Fruit fly (Drosophila melanogaster) whole organism, embryonic: ENCODE data around the gene mAChR-C.

ENCODE experiments used
- Antp ChIP-seq: fragments of 200-800 bp; sonication (Bioruptor generic); optimal IDR thresholded peaks from 3 replicates; lab custom pipeline; 2016; ENCODE audit warnings: missing biosample characterization, missing genetic modification characterization
- Atf3 ChIP-seq: fragments of 200-800 bp; sonication (Bioruptor generic); optimal IDR thresholded peaks from 3 replicates; lab custom pipeline; 2016; ENCODE audit warnings: missing biosample characterization, missing genetic modification characterization
- Bgb ChIP-seq: fragments of 200-800 bp; sonication (Bioruptor generic); IDR thresholded peaks from 2 replicates; pipeline ENCODE4 v1.3.6; 2022; ENCODE audit warnings: missing biosample characterization, missing genetic modification characterization; ENCODE audit not compliant: partially characterized antibody
- CG12104 ChIP-seq: fragments of 200-800 bp; sonication (Bioruptor generic); optimal IDR thresholded peaks from 3 replicates; lab custom pipeline; 2016; ENCODE audit warnings: missing biosample characterization, missing genetic modification characterization
- CG13287 ChIP-seq: fragments of 200-800 bp; sonication (Bioruptor generic); IDR thresholded peaks from 2 replicates; pipeline ENCODE4 v1.3.6; 2022; ENCODE audit warnings: missing biosample characterization, missing genetic modification characterization; ENCODE audit not compliant: partially characterized antibody
- CG13424 ChIP-seq: fragments of 200-800 bp; sonication (Bioruptor generic); optimal IDR thresholded peaks from 2 replicates; lab custom pipeline; 2019; ENCODE audit warnings: missing biosample characterization, mild to moderate bottlenecking, missing genetic modification characterization, moderate library complexity
- CG13624 ChIP-seq: fragments of 200-800 bp; sonication (Bioruptor generic); optimal IDR thresholded peaks from 2 replicates; lab custom pipeline; 2016; ENCODE audit warnings: missing biosample characterization, missing genetic modification characterization
- CG14710 ChIP-seq: fragments of 200-800 bp; sonication (Bioruptor generic); optimal IDR thresholded peaks from 3 replicates; lab custom pipeline; 2019; ENCODE audit warnings: missing biosample characterization, mild to moderate bottlenecking, missing genetic modification characterization, moderate library complexity
- CG15011 ChIP-seq: fragments of 200-800 bp; sonication (Bioruptor generic); optimal IDR thresholded peaks from 3 replicates; lab custom pipeline; 2018; ENCODE audit warnings: missing biosample characterization, mild to moderate bottlenecking, missing genetic modification characterization
- CG15269 ChIP-seq: fragments of 200-800 bp; sonication (Bioruptor generic); optimal IDR thresholded peaks from 2 replicates; lab custom pipeline; 2018; ENCODE audit warnings: missing biosample characterization, mild to moderate bottlenecking, missing genetic modification characterization, moderate library complexity
- CG15479 ChIP-seq: fragments of 200-800 bp; sonication (Bioruptor generic); optimal IDR thresholded peaks from 3 replicates; lab custom pipeline; 2019; ENCODE audit warnings: missing biosample characterization, mild to moderate bottlenecking, missing genetic modification characterization, moderate library complexity
- CG17186 ChIP-seq: fragments of 200-800 bp; sonication (Bioruptor generic); optimal IDR thresholded peaks from 3 replicates; lab custom pipeline; 2017; ENCODE audit warnings: missing biosample characterization, missing genetic modification reagents, missing genetic modification characterization
- CG17802 ChIP-seq: fragments of 200-800 bp; sonication (Bioruptor generic); optimal IDR thresholded peaks from 2 replicates; lab custom pipeline; 2018; ENCODE audit warnings: missing biosample characterization, mild to moderate bottlenecking, missing genetic modification characterization, moderate library complexity
- CG2116 ChIP-seq: fragments of 200-800 bp; sonication (Bioruptor generic); optimal IDR thresholded peaks from 3 replicates; lab custom pipeline; 2018; ENCODE audit warnings: missing biosample characterization, mild to moderate bottlenecking, missing genetic modification characterization
- CG34224 ChIP-seq: fragments of 200-800 bp; sonication (Bioruptor generic); IDR thresholded peaks from 3 replicates; pipeline ENCODE4 v1.3.6; 2022; ENCODE audit warnings: missing biosample characterization, missing genetic modification characterization; ENCODE audit not compliant: partially characterized antibody
- CG7963 ChIP-seq: fragments of 200-800 bp; sonication (Bioruptor generic); IDR thresholded peaks from 3 replicates; pipeline ENCODE4 v1.3.6; 2022; ENCODE audit warnings: missing biosample characterization, missing genetic modification characterization; ENCODE audit not compliant: partially characterized antibody
- CG9876 ChIP-seq: fragments of 200-800 bp; sonication (Bioruptor generic); optimal IDR thresholded peaks from 2 replicates; lab custom pipeline; 2016; ENCODE audit warnings: missing biosample characterization, missing genetic modification characterization
- CG9932 ChIP-seq: fragments of 200-800 bp; sonication (Bioruptor generic); IDR thresholded peaks from 2 replicates; pipeline ENCODE4 v1.3.6; 2022; ENCODE audit warnings: missing biosample characterization, missing genetic modification characterization
- Dll ChIP-seq: fragments of 200-800 bp; sonication (Bioruptor generic); IDR thresholded peaks from 4 replicates; pipeline ENCODE4 v1.3.6; 2022; ENCODE audit warnings: missing biosample characterization, missing genetic modification characterization; ENCODE audit not compliant: partially characterized antibody
- Doc2 ChIP-seq: fragments of 200-800 bp; sonication (Bioruptor generic); IDR thresholded peaks from 2 replicates; pipeline ENCODE4 v1.3.6; 2022; ENCODE audit warnings: missing biosample characterization, missing genetic modification characterization
- Dref ChIP-seq: fragments of 200-800 bp; sonication (Bioruptor generic); IDR thresholded peaks from 2 replicates; pipeline ENCODE4 v1.3.6; 2022; ENCODE audit warnings: missing biosample characterization, missing genetic modification characterization
- E2f2 ChIP-seq: fragments of 200-800 bp; sonication (Bioruptor generic); IDR thresholded peaks from 2 replicates; pipeline ENCODE4 v1.3.6; 2022; ENCODE audit warnings: missing biosample characterization, missing genetic modification characterization
- Elba2 ChIP-seq: fragments of 200-800 bp; sonication (Bioruptor generic); optimal IDR thresholded peaks from 3 replicates; lab custom pipeline; 2016; ENCODE audit warnings: missing biosample characterization, missing genetic modification characterization
- HmgD ChIP-seq: fragments of 200-800 bp; sonication (Bioruptor generic); optimal IDR thresholded peaks from 3 replicates; lab custom pipeline; 2016; ENCODE audit warnings: missing biosample characterization, missing genetic modification characterization
- HmgZ ChIP-seq: fragments of 200-800 bp; sonication (Bioruptor generic); optimal IDR thresholded peaks from 2 replicates; lab custom pipeline; 2018; ENCODE audit warnings: missing biosample characterization, mild to moderate bottlenecking, missing genetic modification characterization
- MBD-R2 ChIP-seq: fragments of 200-800 bp; sonication (Bioruptor generic); IDR thresholded peaks from 2 replicates; pipeline ENCODE4 v1.3.6; 2022; ENCODE audit warnings: missing biosample characterization, missing genetic modification characterization
- MESR4 ChIP-seq: fragments of 200-800 bp; sonication (Bioruptor generic); optimal IDR thresholded peaks from 2 replicates; lab custom pipeline; 2018; ENCODE audit warnings: missing biosample characterization, mild to moderate bottlenecking, missing genetic modification characterization, moderate library complexity
- Nf-YB ChIP-seq: fragments of 200-800 bp; sonication (Bioruptor generic); optimal IDR thresholded peaks from 3 replicates; lab custom pipeline; 2019; ENCODE audit warnings: missing biosample characterization, mild to moderate bottlenecking, missing genetic modification characterization, moderate library complexity
- Sry-δ ChIP-seq: fragments of 200-800 bp; sonication (Bioruptor generic); optimal IDR thresholded peaks from 2 replicates; lab custom pipeline; 2016; ENCODE audit warnings: missing biosample characterization, missing genetic modification characterization
- amos ChIP-seq: fragments of 200-800 bp; sonication (Bioruptor generic); IDR thresholded peaks from 2 replicates; pipeline ENCODE4 v1.3.6; 2022; ENCODE audit warnings: missing biosample characterization, missing genetic modification characterization; ENCODE audit not compliant: partially characterized antibody
- az2 ChIP-seq: fragments of 200-800 bp; sonication (Bioruptor generic); optimal IDR thresholded peaks from 3 replicates; lab custom pipeline; 2016; ENCODE audit warnings: missing biosample characterization, missing genetic modification characterization
- bab2 ChIP-seq: fragments of 200-800 bp; sonication (Bioruptor generic); optimal IDR thresholded peaks from 2 replicates; lab custom pipeline; 2016; ENCODE audit warnings: missing biosample characterization, missing genetic modification characterization
- cg ChIP-seq: fragments of 200-800 bp; sonication (Bioruptor generic); optimal IDR thresholded peaks from 3 replicates; lab custom pipeline; 2019; ENCODE audit warnings: missing biosample characterization, mild to moderate bottlenecking, missing genetic modification characterization, moderate library complexity
- chinmo ChIP-seq: fragments of 200-800 bp; sonication (Bioruptor generic); IDR thresholded peaks from 4 replicates; pipeline ENCODE4 v1.3.6; 2022; ENCODE audit warnings: missing biosample characterization, missing genetic modification characterization; ENCODE audit not compliant: partially characterized antibody
- ci ChIP-seq: fragments of 200-800 bp; sonication (Bioruptor generic); IDR thresholded peaks from 3 replicates; pipeline ENCODE4 v1.3.6; 2022; ENCODE audit warnings: missing biosample characterization, missing genetic modification characterization
- dm ChIP-seq: fragments of 200-800 bp; sonication (Bioruptor generic); optimal IDR thresholded peaks from 3 replicates; lab custom pipeline; 2016; ENCODE audit warnings: missing biosample characterization, missing genetic modification characterization
- kah ChIP-seq: fragments of 200-800 bp; sonication (Bioruptor generic); optimal IDR thresholded peaks from 2 replicates; lab custom pipeline; 2018; ENCODE audit warnings: missing biosample characterization, mild to moderate bottlenecking, missing genetic modification characterization
- mam ChIP-seq: fragments of 200-800 bp; sonication (Bioruptor generic); optimal IDR thresholded peaks from 3 replicates; lab custom pipeline; 2016; ENCODE audit warnings: missing biosample characterization, missing genetic modification characterization
- nerfin-1 ChIP-seq: fragments of 200-800 bp; sonication (Bioruptor generic); optimal IDR thresholded peaks from 3 replicates; lab custom pipeline; 2019; ENCODE audit warnings: missing biosample characterization, mild to moderate bottlenecking, missing genetic modification characterization, moderate library complexity
- nerfin-2 ChIP-seq: fragments of 200-800 bp; sonication (Bioruptor generic); IDR thresholded peaks from 2 replicates; pipeline ENCODE4 v1.3.6; 2022; ENCODE audit warnings: missing biosample characterization, missing genetic modification characterization; ENCODE audit not compliant: partially characterized antibody
- phol ChIP-seq: fragments of 200-800 bp; sonication (Bioruptor generic); optimal IDR thresholded peaks from 3 replicates; lab custom pipeline; 2018; ENCODE audit warnings: missing biosample characterization, mild to moderate bottlenecking, missing genetic modification characterization, moderate library complexity
- prd ChIP-seq, 3 experiments: fragments of >200 bp in 2 of 3; fragments of 200-800 bp in 1 of 3; sonication (Bioruptor generic) in 1 of 3; optimal IDR thresholded peaks in 2 of 3; IDR thresholded peaks in 1 of 3; 2 replicates in 2 of 3; 3 replicates in 1 of 3; pipeline versions ENCODE4 v1.3.6 to Lab custom; 2017 to 2022; ENCODE audit warnings: missing biosample characterization in 1 of 3, missing genetic modification characterization in 1 of 3
- sim ChIP-seq: fragments of 200-800 bp; sonication (Bioruptor generic); IDR thresholded peaks from 2 replicates; pipeline ENCODE4 v1.3.6; 2022; ENCODE audit warnings: missing biosample characterization, missing genetic modification characterization
- slp2 ChIP-seq: fragments of 200-800 bp; sonication (Bioruptor generic); optimal IDR thresholded peaks from 2 replicates; lab custom pipeline; 2016; ENCODE audit warnings: missing biosample characterization, missing genetic modification characterization
- sr ChIP-seq: fragments of 200-800 bp; sonication (Bioruptor generic); IDR thresholded peaks from 3 replicates; pipeline ENCODE4 v1.3.6; 2022; ENCODE audit warnings: missing biosample characterization, missing genetic modification characterization
- trem ChIP-seq: fragments of 200-800 bp; optimal IDR thresholded peaks from 3 replicates; lab custom pipeline; 2019; ENCODE audit warnings: missing biosample characterization, mild to moderate bottlenecking, missing genetic modification characterization, moderate library complexity
- zfh1 ChIP-seq: fragments of 200-800 bp; sonication (Bioruptor generic); IDR thresholded peaks from 3 replicates; pipeline ENCODE4 v1.3.6; 2022; ENCODE audit warnings: missing biosample characterization, missing genetic modification characterization

mAChR-C gene

dm6 chrX:6822904-6823303 lies 9.6 kb downstream of the mAChR-C start, which contains the start of gene Atx-1:
Gene Atx-1 (plus strand): TSS chrX:6823204.
- TF ChIP-seq CG15479 (GFP tag; lab: Kevin White, UChicago): peak; percentile 52
- no peak for TF ChIP-seq CG15011 (GFP tag; lab: Kevin White, UChicago)

- TF ChIP-seq MBD-R2 (GFP tag; lab: Robert Waterston, UW): peak; percentile 95
- peak; percentile 81 for TF ChIP-seq cg (GFP tag; lab: Kevin White, UChicago)
- no peak for TF ChIP-seq slp2
- TF ChIP-seq CG13624 (GFP tag; lab: Kevin White, UChicago): peak; percentile 39
- TF ChIP-seq az2 (GFP tag; lab: Kevin White, UChicago): no peak
- no peak for TF ChIP-seq sim
- TF ChIP-seq chinmo (GFP tag; lab: Robert Waterston, UW): peak; percentile 70; the same call in 1 of the 4 replicates
- TF ChIP-seq Dll (GFP tag; lab: Robert Waterston, UW): peak; percentile 32; the same call in 1 of the 4 replicates
- peak; percentile 71 for TF ChIP-seq E2f2 (GFP tag; lab: Robert Waterston, UW)
- peak; percentile 49 for TF ChIP-seq trem (tag; lab: Kevin White, UChicago)
- peak; percentile 89 for TF ChIP-seq MESR4 (GFP tag; lab: Kevin White, UChicago)
- TF ChIP-seq CG17186 (GFP tag; lab: Kevin White, UChicago): peak; percentile 76
- TF ChIP-seq ci (GFP tag; lab: Robert Waterston, UW): 0 out of 3 replicates have a peak, but pooled peaks have one; percentile 12
- TF ChIP-seq CG9876 (GFP tag; lab: Kevin White, UChicago): no peak
- TF ChIP-seq Elba2 (GFP tag; lab: Kevin White, UChicago): peak; percentile 40
- TF ChIP-seq CG13287: peak; percentile 74
- peak; percentile 42 for TF ChIP-seq dm (GFP tag; lab: Kevin White, UChicago)
- TF ChIP-seq sr (GFP tag; lab: Robert Waterston, UW): no peak
- no peak for TF ChIP-seq CG15269 (tag; lab: Kevin White, UChicago)
- TF ChIP-seq phol: peak; percentile 19
- TF ChIP-seq CG9932 (GFP tag; lab: Robert Waterston, UW): peak; percentile 69
- TF ChIP-seq amos: peak; percentile 68
- TF ChIP-seq HmgD (GFP tag; lab: Kevin White, UChicago): peak; percentile 36
- peak; percentile 13 for TF ChIP-seq CG13424 (tag; lab: Kevin White, UChicago)
- TF ChIP-seq nerfin-2: peak; percentile 39; the same call in 1 of the 2 replicates
- peak; percentile 33 for TF ChIP-seq mam (GFP tag; lab: Kevin White, UChicago)
- no peak for TF ChIP-seq kah
- peak; percentile 65 for TF ChIP-seq CG2116 (GFP tag; lab: Kevin White, UChicago)
- 0 out of 3 replicates have a peak, but pooled peaks have one; percentile 22 for TF ChIP-seq CG7963 (GFP tag; lab: Robert Waterston, UW)
- no peak for TF ChIP-seq CG12104 (GFP tag; lab: Kevin White, UChicago)
- peak; percentile 39 for TF ChIP-seq CG14710 (tag; lab: Kevin White, UChicago)
- TF ChIP-seq CG34224 (GFP tag; lab: Robert Waterston, UW): peak; percentile 63; the same call in 2 of the 3 replicates
- no peak for TF ChIP-seq bab2 (GFP tag; lab: Kevin White, UChicago)
- TF ChIP-seq Atf3: no peak
- no peak for TF ChIP-seq prd (optimal IDR thresholded peaks at IDR 0.05; lab: Kevin White, UChicago)
- 0 out of 3 replicates have a peak, but pooled peaks have one; percentile 17 for TF ChIP-seq prd (GFP tag; IDR thresholded peaks at IDR 0.05; lab: Robert Waterston, UW)
- TF ChIP-seq Doc2: no peak
- peak; percentile 91 for TF ChIP-seq Dref (GFP tag; lab: Robert Waterston, UW)
- TF ChIP-seq zfh1 (GFP tag; lab: Robert Waterston, UW): peak; percentile 22; the same call in 1 of the 3 replicates
- peak; percentile 92 for TF ChIP-seq CG17802 (tag; lab: Kevin White, UChicago)
- TF ChIP-seq Bgb (GFP tag; lab: Robert Waterston, UW): peak; percentile 67
- TF ChIP-seq nerfin-1 (tag; lab: Kevin White, UChicago): peak; percentile 30
- peak; percentile 11 for TF ChIP-seq Antp (GFP tag; lab: Kevin White, UChicago)
- peak; percentile 68 for TF ChIP-seq HmgZ
- no peak for TF ChIP-seq Nf-YB (GFP tag; lab: Kevin White, UChicago)
- TF ChIP-seq Sry-δ: peak; percentile 72
Measured at dm6 chrX:6820703-6821102, 11.8 kb downstream of the mAChR-C start, which contains the start of the genes Nf-YC and xit. Gene Nf-YC (minus strand): TSS chrX:6820919. Gene xit (plus strand): TSS chrX:6821016.
